Worm (Caenorhabditis elegans) whole organism, early embryonic: ENCODE results near the gene C45G9.4.
"Not testable (repeated sequence)": the region's sequence is repeated elsewhere in the genome, so short reads cannot be mapped to it uniquely, and the experiment has no call there.

ENCODE experiments used
- B0310.2 ChIP-seq: sonication (generic microtip); optimal IDR thresholded peaks from 2 replicates; lab custom pipeline; 2016; ENCODE audit warnings: mild to moderate bottlenecking, missing genetic modification characterization, missing compliant biosample characterization
- F13C5.2 ChIP-seq: sonication (generic microtip); optimal IDR thresholded peaks from 2 replicates; lab custom pipeline; 2017; ENCODE audit warnings: mild to moderate bottlenecking, missing genetic modification characterization, inconsistent platforms, missing compliant biosample characterization
- aly-1 ChIP-seq: sonication (generic microtip); optimal IDR thresholded peaks from 2 replicates; lab custom pipeline; 2016; ENCODE audit warnings: missing genetic modification characterization, missing compliant biosample characterization
- ama-1 ChIP-seq: fragments of 150-350 bp; optimal IDR thresholded peaks from 2 replicates; lab custom pipeline; 2014
- ceh-13 ChIP-seq: fragments of 200-800 bp; sonication (Bioruptor generic); optimal IDR thresholded peaks from 2 replicates; lab custom pipeline; 2018; ENCODE audit warnings: mild to moderate bottlenecking, missing genetic modification characterization, missing compliant biosample characterization
- ceh-36 ChIP-seq: sonication (generic microtip); optimal IDR thresholded peaks from 2 replicates; lab custom pipeline; 2016; ENCODE audit warnings: missing genetic modification characterization, inconsistent platforms, missing compliant biosample characterization
- ets-7 ChIP-seq: sonication (generic microtip); optimal IDR thresholded peaks from 2 replicates; lab custom pipeline; 2016; ENCODE audit warnings: missing genotype, missing genetic modification characterization, missing compliant biosample characterization
- flt-1 ChIP-seq: fragments of 200-800 bp; sonication (Bioruptor generic); IDR thresholded peaks from 2 replicates; pipeline ENCODE4 v1.3.6; 2022; ENCODE audit warnings: missing genetic modification characterization, missing compliant biosample characterization
- hmbx-1 ChIP-seq: sonication (generic microtip); optimal IDR thresholded peaks from 2 replicates; lab custom pipeline; 2016; ENCODE audit warnings: mild to moderate bottlenecking, missing genetic modification characterization, missing compliant biosample characterization
- hmg-4 ChIP-seq: fragments of 200-800 bp; sonication (Bioruptor generic); optimal IDR thresholded peaks from 2 replicates; lab custom pipeline; 2018; ENCODE audit warnings: mild to moderate bottlenecking, missing genetic modification characterization, missing compliant biosample characterization
- hnd-1 ChIP-seq: sonication (generic microtip); optimal IDR thresholded peaks from 2 replicates; lab custom pipeline; 2016; ENCODE audit warnings: missing genetic modification characterization, missing compliant biosample characterization
- pes-1 ChIP-seq: fragments of 200-800 bp; sonication (Bioruptor generic); IDR thresholded peaks from 2 replicates; pipeline ENCODE4 v1.3.6; 2022; ENCODE audit warnings: missing genetic modification reagents, missing genetic modification characterization, missing compliant biosample characterization
- scrt-1 ChIP-seq: fragments of 200-800 bp; sonication (Bioruptor generic); IDR thresholded peaks from 2 replicates; pipeline ENCODE4 v1.3.6; 2022; ENCODE audit warnings: missing genetic modification characterization, missing compliant biosample characterization
- sea-1 ChIP-seq: fragments of 200-800 bp; sonication (Bioruptor generic); conservative IDR thresholded peaks from 2 replicates; pipeline ENCODE4 v1.3.6; 2022; ENCODE audit warnings: missing genetic modification characterization, missing compliant biosample characterization
- tbx-11 ChIP-seq: fragments of 200-800 bp; sonication (Bioruptor generic); IDR thresholded peaks from 2 replicates; pipeline ENCODE4 v1.3.6; 2022; ENCODE audit warnings: missing genetic modification characterization, missing compliant biosample characterization
- tbx-37 ChIP-seq: fragments of 200-800 bp; sonication (Bioruptor generic); conservative IDR thresholded peaks from 2 replicates; pipeline ENCODE4 v1.3.6; 2022; ENCODE audit warnings: missing genetic modification reagents, missing genetic modification characterization, missing compliant biosample characterization
- tra-4 ChIP-seq: sonication (generic microtip); optimal IDR thresholded peaks from 2 replicates; lab custom pipeline; 2017; ENCODE audit warnings: missing genetic modification characterization, missing compliant biosample characterization

Gene C45G9.4

DNA sequence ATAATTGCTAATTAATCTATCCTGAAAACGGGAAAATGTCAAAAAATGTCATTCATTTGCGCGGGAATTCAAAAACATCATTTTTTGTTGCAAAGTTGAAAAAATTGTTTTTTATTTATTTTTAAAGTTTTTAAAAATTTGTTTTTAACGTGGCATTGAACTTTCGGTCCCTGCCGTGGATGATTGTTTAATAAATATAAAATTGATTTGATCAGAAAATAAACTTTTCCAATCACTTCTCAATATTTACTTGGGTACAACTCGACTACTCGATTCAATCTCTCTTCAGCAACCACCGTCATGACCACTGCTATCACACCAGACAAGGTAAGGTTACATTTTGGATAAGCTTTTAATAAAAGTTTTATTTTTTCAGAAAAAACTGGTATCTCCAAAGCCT is at the start of gene C45G9.4:
Gene C45G9.4 (plus strand): TSS at position 301 of the 400 bp plus-strand sequence.
- TF ChIP-seq tbx-37; tbx-11 (GFP tag; lab: Robert Waterston, UW); sea-1 (GFP tag; lab: Robert Waterston, UW): not testable (repeated sequence)

DNA sequence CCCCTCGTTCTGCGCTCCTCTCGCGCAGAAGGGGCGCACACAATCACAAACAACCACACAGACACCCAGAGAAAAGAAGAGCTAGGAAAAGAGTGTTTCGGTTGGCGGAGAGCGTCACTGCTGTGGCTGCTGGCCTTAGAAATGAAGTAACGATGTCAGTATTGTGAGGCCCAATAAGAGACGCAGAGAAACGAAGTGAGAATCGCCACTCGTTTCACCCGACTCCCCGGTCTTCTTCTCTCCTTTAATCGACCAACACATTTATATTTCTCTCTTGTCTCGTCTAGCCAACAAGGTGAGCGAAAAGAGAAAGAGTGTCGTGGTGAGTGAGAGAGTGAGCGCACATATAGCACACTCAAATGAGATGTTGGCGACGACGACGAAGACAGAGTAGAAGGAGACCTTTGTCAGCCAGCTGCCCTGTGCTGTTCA is 48.6 kb upstream of the C45G9.4 start:
- peak; percentile 48; the same call in 1 of the 2 replicates for TF ChIP-seq pes-1 (GFP tag; lab: Robert Waterston, UW)
- no peak for TF ChIP-seq ama-1 (lab: Kevin White, UChicago)
- TF ChIP-seq scrt-1, result peak; percentile 14; the same call in 1 of the 2 replicates
- TF ChIP-seq F13C5.2 (tag; lab: Kevin White, UChicago), result peak; percentile 74
- TF ChIP-seq hmbx-1 (tag; lab: Kevin White, UChicago), result no peak
- TF ChIP-seq hmg-4 (GFP tag; lab: Kevin White, UChicago), result peak; percentile 88
- no peak for TF ChIP-seq ets-7 (tag; lab: Kevin White, UChicago)
- TF ChIP-seq tbx-11 (GFP tag; lab: Robert Waterston, UW), result 0 out of 2 replicates have a peak, but pooled peaks have one; percentile 3
- no peak for TF ChIP-seq tra-4
- TF ChIP-seq hnd-1, result no peak
- no peak for TF ChIP-seq flt-1 (GFP tag; lab: Robert Waterston, UW)
- peak; percentile 64 for TF ChIP-seq aly-1
- TF ChIP-seq tbx-37, result no peak
- TF ChIP-seq sea-1 (GFP tag; lab: Robert Waterston, UW), result 0 out of 2 replicates have a peak, but pooled peaks have one; percentile 39
- TF ChIP-seq B0310.2 (tag; lab: Kevin White, UChicago), result no peak
- no peak for TF ChIP-seq ceh-36
- no peak for TF ChIP-seq ceh-13 (GFP tag; lab: Kevin White, UChicago)

DNA sequence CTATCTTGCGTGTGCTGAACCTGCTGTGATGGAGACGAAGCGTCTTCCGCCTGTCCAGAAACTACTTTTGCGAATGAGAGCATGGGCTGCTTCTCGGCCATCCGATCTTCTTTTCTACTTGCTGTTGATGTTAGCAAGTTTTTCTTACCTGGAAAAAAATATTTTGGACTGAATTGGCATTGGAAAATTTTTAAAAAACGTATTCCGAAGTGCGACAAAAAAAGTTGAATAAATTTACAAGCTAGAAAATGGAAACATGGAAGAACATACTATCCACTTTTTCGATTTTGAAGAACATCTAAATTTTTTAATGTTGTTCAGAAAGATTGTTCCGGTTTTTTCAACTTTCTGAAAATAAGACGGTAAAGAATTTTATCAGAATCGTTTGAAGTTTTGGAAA is 45.0 kb upstream of the C45G9.4 start, which contains the start of gene larp-1:
Gene larp-1 (minus strand): TSS at position 101 of the 400 bp plus-strand sequence.
- no peak for TF ChIP-seq ceh-13 (GFP tag; lab: Kevin White, UChicago)

DNA sequence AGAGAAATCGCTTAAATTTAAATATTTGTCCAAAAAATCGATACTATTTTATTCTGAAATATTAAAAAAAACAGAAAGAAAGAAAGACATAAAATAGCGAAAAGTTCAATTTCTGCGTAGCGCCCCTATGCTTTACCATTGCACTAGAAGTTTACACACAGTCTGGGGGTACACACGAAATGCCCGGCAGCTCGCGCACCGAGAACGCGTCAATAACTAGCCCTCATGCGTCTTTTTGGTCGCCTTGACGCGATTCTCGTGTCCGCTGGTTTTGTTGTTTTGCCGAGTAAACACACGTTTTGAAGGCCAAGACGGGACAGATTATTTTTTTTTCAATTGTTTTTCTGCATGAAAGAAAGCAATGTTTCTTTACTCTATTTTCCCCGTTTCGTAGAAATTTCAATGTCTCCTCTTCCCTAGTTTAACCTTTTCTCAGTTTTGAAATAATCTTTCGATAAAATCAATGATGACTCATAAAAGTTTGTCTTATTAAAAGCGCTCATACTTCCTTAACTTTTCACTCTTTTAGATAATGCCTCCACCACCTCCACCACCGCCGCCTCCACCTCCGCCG is 44.3 kb upstream of the C45G9.4 start, which contains the start of gene wip-1:
Gene wip-1 (plus strand): TSS at position 524 of the 574 bp plus-strand sequence.
- TF ChIP-seq tra-4, result peak; percentile 65
- TF ChIP-seq ceh-36, result no peak
- peak; percentile 93 for TF ChIP-seq F13C5.2 (tag; lab: Kevin White, UChicago)
- peak; percentile 67; the same call in 1 of the 2 replicates for TF ChIP-seq tbx-37
- TF ChIP-seq tbx-11 (GFP tag; lab: Robert Waterston, UW), result peak; percentile 67
- TF ChIP-seq ama-1 (lab: Kevin White, UChicago), result no peak
- peak; percentile 95 for TF ChIP-seq hmg-4 (GFP tag; lab: Kevin White, UChicago)
- TF ChIP-seq pes-1 (GFP tag; lab: Robert Waterston, UW), result peak; percentile 77
- TF ChIP-seq ets-7 (tag; lab: Kevin White, UChicago), result peak; percentile 44
- TF ChIP-seq B0310.2 (tag; lab: Kevin White, UChicago), result no peak
- TF ChIP-seq hnd-1, result no peak
- peak; percentile 75 for TF ChIP-seq flt-1 (GFP tag; lab: Robert Waterston, UW)
- TF ChIP-seq scrt-1, result peak; percentile 65
- TF ChIP-seq aly-1, result peak; percentile 56
- peak; percentile 22 for TF ChIP-seq ceh-13 (GFP tag; lab: Kevin White, UChicago)
- 0 out of 2 replicates have a peak, but pooled peaks have one; percentile 35 for TF ChIP-seq sea-1 (GFP tag; lab: Robert Waterston, UW)
- no peak for TF ChIP-seq hmbx-1 (tag; lab: Kevin White, UChicago)

DNA sequence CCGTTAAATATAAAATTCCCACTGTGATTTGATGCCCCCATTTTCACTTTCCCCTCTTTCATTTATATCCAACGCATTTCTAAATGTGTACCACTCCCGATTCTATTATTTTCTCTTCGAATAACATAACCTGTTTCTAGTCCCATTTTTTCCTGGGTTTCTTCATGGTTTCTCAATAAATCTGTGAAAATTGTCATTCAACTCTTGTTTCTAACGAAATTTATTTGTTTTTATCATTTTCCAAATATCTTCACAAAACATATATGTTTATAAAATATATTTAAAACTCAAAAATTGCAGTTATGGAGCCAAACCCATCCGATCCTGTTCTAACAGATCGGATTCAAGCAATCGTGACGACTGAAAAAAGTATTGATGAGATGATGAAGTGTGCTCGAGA is 41.6 kb upstream of the C45G9.4 start, which contains the start of gene mdt-11:
Gene mdt-11 (plus strand): TSS at position 301 of the 400 bp plus-strand sequence.
- TF ChIP-seq B0310.2 (tag; lab: Kevin White, UChicago), result no peak
- TF ChIP-seq tbx-11 (GFP tag; lab: Robert Waterston, UW), result no peak

DNA sequence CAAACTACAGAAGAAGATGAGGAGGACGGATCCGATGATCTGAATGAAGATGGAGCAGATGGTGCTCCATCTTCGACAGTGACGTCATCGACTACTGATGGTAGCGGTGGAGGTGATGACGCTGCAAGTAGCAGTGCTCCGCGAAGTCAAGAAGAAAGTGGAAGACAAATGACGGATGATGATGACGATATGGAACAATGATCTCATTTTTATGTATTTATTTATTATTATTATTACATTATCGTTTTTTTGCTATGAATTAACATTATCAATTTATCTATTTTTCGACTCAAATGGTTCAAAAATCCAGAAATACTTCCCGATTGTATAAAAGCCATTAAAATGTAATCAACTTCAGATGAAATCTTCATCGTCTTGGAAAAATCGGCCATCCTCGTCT is 40.8 kb upstream of the C45G9.4 start, which contains the start of gene R144.3:
Gene R144.3 (plus strand): TSS at position 301 of the 400 bp plus-strand sequence.
- TF ChIP-seq tra-4 (no peak), ceh-36 (no peak), flt-1 (GFP tag; lab: Robert Waterston, UW) (no peak), B0310.2 (tag; lab: Kevin White, UChicago) (no peak), scrt-1 (no peak), pes-1 (GFP tag; lab: Robert Waterston, UW) (no peak), F13C5.2 (tag; lab: Kevin White, UChicago) (no peak), ama-1 (lab: Kevin White, UChicago) (no peak), tbx-11 (GFP tag; lab: Robert Waterston, UW) (no peak), aly-1 (no peak), hmbx-1 (tag; lab: Kevin White, UChicago) (no peak), ets-7 (tag; lab: Kevin White, UChicago) (no peak), tbx-37 (no peak), ceh-13 (GFP tag; lab: Kevin White, UChicago) (no peak), sea-1 (GFP tag; lab: Robert Waterston, UW) (no peak), hnd-1 (no peak), hmg-4 (GFP tag; lab: Kevin White, UChicago) (no peak)

DNA sequence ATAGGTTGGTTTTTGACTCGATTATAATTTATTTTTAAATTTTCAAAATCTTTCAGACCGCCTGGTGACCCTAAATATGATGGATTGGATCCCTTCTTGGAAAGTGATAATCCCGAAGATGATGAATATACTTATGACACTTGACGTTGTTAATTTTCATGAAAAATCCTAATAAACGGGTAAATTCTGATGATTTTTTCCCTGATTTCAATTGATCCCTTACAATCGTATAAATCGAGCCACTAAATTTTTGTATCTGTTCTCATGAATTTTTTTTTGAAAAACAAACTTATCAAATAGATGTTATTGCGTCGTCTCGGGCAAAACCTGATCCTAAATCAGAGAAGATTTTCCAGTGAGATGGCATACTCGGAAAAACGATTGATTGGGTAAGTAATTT is 39.5 kb upstream of the C45G9.4 start, which contains the start of gene R144.13:
Gene R144.13 (plus strand): TSS at position 301 of the 400 bp plus-strand sequence.
- TF ChIP-seq flt-1 (GFP tag; lab: Robert Waterston, UW) (no peak), scrt-1 (no peak), ama-1 (lab: Kevin White, UChicago) (no peak), hmbx-1 (tag; lab: Kevin White, UChicago) (no peak), B0310.2 (tag; lab: Kevin White, UChicago) (no peak), pes-1 (GFP tag; lab: Robert Waterston, UW) (no peak), ceh-36 (no peak), ets-7 (tag; lab: Kevin White, UChicago) (no peak), ceh-13 (GFP tag; lab: Kevin White, UChicago) (no peak), aly-1 (no peak), sea-1 (GFP tag; lab: Robert Waterston, UW) (no peak), hmg-4 (GFP tag; lab: Kevin White, UChicago) (no peak), tbx-37 (no peak), tbx-11 (GFP tag; lab: Robert Waterston, UW) (no peak), F13C5.2 (tag; lab: Kevin White, UChicago) (no peak), hnd-1 (no peak)
